Fruit fly (Drosophila melanogaster) whole organism, adult: Measurements from ENCODE around the gene Fatp1.

Experiments used
- Clk ChIP-seq: fragments of 200-800 bp; sonication (Bioruptor generic); optimal IDR thresholded peaks from 2 replicates; lab custom pipeline; 2017; ENCODE audit warnings: missing biosample characterization, missing genetic modification characterization
- kay ChIP-seq: fragments of 200-800 bp; sonication (Bioruptor generic); peaks from one replicate; lab custom pipeline; 2016; ENCODE audit warnings: missing biosample characterization, missing genetic modification characterization, borderline replicate concordance

- TF ChIP-seq kay (GFP tag; lab: Kevin White, UChicago) (no peak), Clk (GFP tag; lab: Kevin White, UChicago) (no peak)
Measured at dm6 chr2L:10470211-10470610, 46.8 kb downstream of the Fatp1 start.
